Fruit fly (Drosophila melanogaster) whole organism, embryonic: ENCODE results near the gene Fdh.

Experiments
- Atf6 ChIP-seq: fragments of 200-800 bp; sonication (Bioruptor generic); IDR thresholded peaks from 2 replicates; pipeline ENCODE4 v1.3.6; 2022; ENCODE audit warnings: missing biosample characterization, missing genetic modification characterization
- BEAF-32 ChIP-seq: fragments of 200-800 bp; sonication (Bioruptor generic); optimal IDR thresholded peaks from 3 replicates; lab custom pipeline; 2017; ENCODE audit warnings: missing biosample characterization, missing genetic modification characterization, mild to moderate bottlenecking, moderate library complexity, missing genetic modification reagents
- CG10979 ChIP-seq: fragments of 200-800 bp; sonication (Bioruptor generic); optimal IDR thresholded peaks from 2 replicates; lab custom pipeline; 2018; ENCODE audit warnings: missing biosample characterization, mild to moderate bottlenecking, missing genetic modification characterization, moderate library complexity
- CG12071 ChIP-seq: fragments of 200-800 bp; sonication (Bioruptor generic); optimal IDR thresholded peaks from 3 replicates; lab custom pipeline; 2018; ENCODE audit warnings: missing biosample characterization, mild to moderate bottlenecking, missing genetic modification characterization
- CG13296 ChIP-seq: fragments of 200-800 bp; sonication (Bioruptor generic); optimal IDR thresholded peaks from 3 replicates; lab custom pipeline; 2018; ENCODE audit warnings: missing biosample characterization, mild to moderate bottlenecking, missing genetic modification characterization
- CG15514 ChIP-seq: fragments of 200-800 bp; sonication (Bioruptor generic); optimal IDR thresholded peaks from 3 replicates; lab custom pipeline; 2017; ENCODE audit warnings: missing biosample characterization, missing genetic modification characterization, mild to moderate bottlenecking, moderate library complexity, missing genetic modification reagents
- CG17829 ChIP-seq: fragments of 200-800 bp; optimal IDR thresholded peaks from 2 replicates; lab custom pipeline; 2019; ENCODE audit warnings: missing biosample characterization, mild to moderate bottlenecking, missing genetic modification characterization, moderate library complexity
- CG18476 ChIP-seq: fragments of 200-800 bp; sonication (Bioruptor generic); optimal IDR thresholded peaks from 2 replicates; lab custom pipeline; 2016; ENCODE audit warnings: missing biosample characterization, mild to moderate bottlenecking, missing genetic modification characterization
- CG3281 ChIP-seq: fragments of 200-800 bp; sonication (Bioruptor generic); optimal IDR thresholded peaks from 3 replicates; lab custom pipeline; 2017; ENCODE audit warnings: missing biosample characterization, mild to moderate bottlenecking, missing genetic modification characterization
- CG4328 ChIP-seq: fragments of 200-800 bp; sonication (Bioruptor generic); optimal IDR thresholded peaks from 3 replicates; lab custom pipeline; 2017; ENCODE audit warnings: missing biosample characterization, missing genetic modification reagents, missing genetic modification characterization
- CG5953 ChIP-seq: fragments of 200-800 bp; sonication (Bioruptor generic); IDR thresholded peaks from 2 replicates; pipeline ENCODE4 v1.3.6; 2022; ENCODE audit warnings: missing biosample characterization, missing genetic modification characterization
- CG6683 ChIP-seq: fragments of 200-800 bp; sonication (Bioruptor generic); optimal IDR thresholded peaks from 2 replicates; lab custom pipeline; 2017; ENCODE audit warnings: missing biosample characterization, mild to moderate bottlenecking, missing genetic modification characterization, missing genetic modification reagents
- CG8281 ChIP-seq: fragments of 200-800 bp; sonication (Bioruptor generic); optimal IDR thresholded peaks from 2 replicates; lab custom pipeline; 2018; ENCODE audit warnings: missing biosample characterization, mild to moderate bottlenecking, missing genetic modification characterization, moderate library complexity
- CG9609 ChIP-seq: fragments of 200-800 bp; sonication (Bioruptor generic); optimal IDR thresholded peaks from 3 replicates; lab custom pipeline; 2016; ENCODE audit warnings: missing biosample characterization, missing genetic modification characterization
- CG9817 ChIP-seq: fragments of 200-800 bp; sonication (Bioruptor generic); optimal IDR thresholded peaks from 2 replicates; lab custom pipeline; 2018; ENCODE audit warnings: missing biosample characterization, mild to moderate bottlenecking, missing genetic modification characterization, moderate library complexity
- CrebB ChIP-seq: fragments of 200-800 bp; sonication (Bioruptor generic); optimal IDR thresholded peaks from 3 replicates; lab custom pipeline; 2018; ENCODE audit warnings: missing biosample characterization, mild to moderate bottlenecking, missing genetic modification characterization
- Dek ChIP-seq: fragments of 200-800 bp; sonication (Bioruptor generic); optimal IDR thresholded peaks from 3 replicates; lab custom pipeline; 2019; ENCODE audit warnings: missing biosample characterization, mild to moderate bottlenecking, missing genetic modification characterization, moderate library complexity
- Dll ChIP-seq: fragments of 200-800 bp; sonication (Bioruptor generic); IDR thresholded peaks from 4 replicates; pipeline ENCODE4 v1.3.6; 2022; ENCODE audit warnings: missing biosample characterization, missing genetic modification characterization; ENCODE audit not compliant: partially characterized antibody
- E2f2 ChIP-seq: fragments of 200-800 bp; sonication (Bioruptor generic); IDR thresholded peaks from 2 replicates; pipeline ENCODE4 v1.3.6; 2022; ENCODE audit warnings: missing biosample characterization, missing genetic modification characterization
- Ets97D ChIP-seq: fragments of 200-800 bp; sonication (Bioruptor generic); optimal IDR thresholded peaks from 3 replicates; lab custom pipeline; 2016; ENCODE audit warnings: missing biosample characterization, missing genetic modification characterization
- Fer1 ChIP-seq: fragments of 200-800 bp; sonication (Bioruptor generic); optimal IDR thresholded peaks from 2 replicates; lab custom pipeline; 2017; ENCODE audit warnings: missing biosample characterization, mild to moderate bottlenecking, missing genetic modification characterization
- HLH4C ChIP-seq: fragments of 200-800 bp; sonication (Bioruptor generic); IDR thresholded peaks from 3 replicates; pipeline ENCODE4 v1.3.6; 2022; ENCODE audit warnings: missing biosample characterization, missing genetic modification characterization; ENCODE audit not compliant: partially characterized antibody
- Hr78 ChIP-seq, 2 experiments: fragments of 200-800 bp in 1 of 2; fragments of >200 bp in 1 of 2; sonication (Bioruptor generic) in 1 of 2; optimal IDR thresholded peaks; 2 replicates each; lab custom pipeline; 2017 to 2019; ENCODE audit warnings: missing biosample characterization in 2 of 2, missing genetic modification characterization in 2 of 2, mild to moderate bottlenecking in 1 of 2, moderate library complexity in 1 of 2
- Lhr ChIP-seq: fragments of 200-800 bp; sonication (Bioruptor generic); optimal IDR thresholded peaks from 3 replicates; lab custom pipeline; 2017; ENCODE audit warnings: mild to moderate bottlenecking, missing biosample characterization, missing genetic modification reagents, missing genetic modification characterization
- Pdp1 ChIP-seq, 2 experiments: fragments of 200-800 bp; sonication (Bioruptor generic); optimal IDR thresholded peaks; 3 replicates each; lab custom pipeline; 2016; ENCODE audit warnings: missing biosample characterization in 2 of 2, missing genetic modification characterization in 2 of 2, mild to moderate bottlenecking in 1 of 2, moderate library complexity in 1 of 2
- Usf ChIP-seq: fragments of 200-800 bp; sonication (Bioruptor generic); optimal IDR thresholded peaks from 2 replicates; lab custom pipeline; 2017; ENCODE audit warnings: missing genotype, missing biosample characterization, missing genetic modification characterization
- Vsx1 ChIP-seq: fragments of 200-800 bp; sonication (Bioruptor generic); optimal IDR thresholded peaks from 2 replicates; lab custom pipeline; 2017; ENCODE audit warnings: missing biosample characterization, mild to moderate bottlenecking, missing genetic modification characterization, missing genetic modification reagents
- croc ChIP-seq: fragments of 200-800 bp; sonication (Bioruptor generic); conservative IDR thresholded peaks from 3 replicates; pipeline ENCODE4 v1.3.6; 2022; ENCODE audit warnings: missing biosample characterization, missing genetic modification characterization
- crp ChIP-seq, 2 experiments: fragments of 200-800 bp; sonication (Bioruptor generic); optimal IDR thresholded peaks; 2 replicates in 1 of 2; 3 replicates in 1 of 2; lab custom pipeline; 2017; ENCODE audit warnings: missing biosample characterization in 2 of 2, missing genetic modification characterization in 2 of 2, mild to moderate bottlenecking in 1 of 2, moderate library complexity in 1 of 2
- disco-r ChIP-seq: fragments of 200-800 bp; sonication (Bioruptor generic); optimal IDR thresholded peaks from 2 replicates; lab custom pipeline; 2016; ENCODE audit warnings: missing biosample characterization, missing genetic modification characterization
- fd96Cb ChIP-seq: fragments of 200-800 bp; sonication (Bioruptor generic); optimal IDR thresholded peaks from 2 replicates; lab custom pipeline; 2018; ENCODE audit warnings: missing biosample characterization, mild to moderate bottlenecking, missing genetic modification characterization, moderate library complexity
- ftz-f1 ChIP-seq: fragments of 200-800 bp; sonication (Bioruptor generic); optimal IDR thresholded peaks from 2 replicates; lab custom pipeline; 2016; ENCODE audit warnings: missing biosample characterization, missing genetic modification characterization
- gce ChIP-seq: fragments of 200-800 bp; sonication (Bioruptor generic); IDR thresholded peaks from 3 replicates; pipeline ENCODE4 v1.3.6; 2022; ENCODE audit warnings: missing biosample characterization, missing genetic modification characterization
- gcm2 ChIP-seq: fragments of 200-800 bp; sonication (Bioruptor generic); optimal IDR thresholded peaks from 2 replicates; lab custom pipeline; 2016; ENCODE audit warnings: missing biosample characterization, missing genetic modification characterization
- gfzf ChIP-seq: fragments of 200-800 bp; sonication (Bioruptor generic); optimal IDR thresholded peaks from 2 replicates; lab custom pipeline; 2016; ENCODE audit warnings: missing biosample characterization, mild to moderate bottlenecking, missing genetic modification characterization, moderate library complexity
- grn ChIP-seq: fragments of 200-800 bp; sonication (Bioruptor generic); optimal IDR thresholded peaks from 3 replicates; lab custom pipeline; 2017; ENCODE audit warnings: missing biosample characterization, missing genetic modification characterization
- h ChIP-seq: fragments of >200 bp; optimal IDR thresholded peaks from 2 replicates; lab custom pipeline; 2017
- her ChIP-seq: fragments of 200-800 bp; sonication (Bioruptor generic); optimal IDR thresholded peaks from 2 replicates; lab custom pipeline; 2016; ENCODE audit warnings: missing biosample characterization, missing genetic modification characterization
- hkb ChIP-seq, 2 experiments: fragments of 200-800 bp in 1 of 2; fragments of >200 bp in 1 of 2; sonication (Bioruptor generic) in 1 of 2; IDR thresholded peaks in 1 of 2; optimal IDR thresholded peaks in 1 of 2; 2 replicates each; pipeline versions ENCODE4 v1.3.6 to Lab custom; 2017 to 2022; ENCODE audit warnings: missing biosample characterization in 1 of 2, missing genetic modification characterization in 1 of 2
- insv ChIP-seq, 2 experiments: fragments of 200-800 bp; sonication (Bioruptor generic); optimal IDR thresholded peaks; 3 replicates each; lab custom pipeline; 2016 to 2018; ENCODE audit warnings: missing biosample characterization in 2 of 2, missing genetic modification characterization in 2 of 2
- kni ChIP-seq: fragments of 200-800 bp; sonication (Bioruptor generic); optimal IDR thresholded peaks from 3 replicates; lab custom pipeline; 2017; ENCODE audit warnings: mild to moderate bottlenecking, missing biosample characterization, missing genetic modification reagents, missing genetic modification characterization
- nmo ChIP-seq: fragments of 200-800 bp; sonication (Bioruptor generic); optimal IDR thresholded peaks from 2 replicates; lab custom pipeline; 2018; ENCODE audit warnings: missing biosample characterization, mild to moderate bottlenecking, missing genetic modification characterization, moderate library complexity
- phol ChIP-seq: fragments of 200-800 bp; sonication (Bioruptor generic); optimal IDR thresholded peaks from 3 replicates; lab custom pipeline; 2018; ENCODE audit warnings: missing biosample characterization, mild to moderate bottlenecking, missing genetic modification characterization, moderate library complexity
- sima ChIP-seq: fragments of 200-800 bp; sonication (Bioruptor generic); optimal IDR thresholded peaks from 2 replicates; lab custom pipeline; 2016; ENCODE audit warnings: missing biosample characterization, missing genetic modification characterization
- stwl ChIP-seq: fragments of 200-800 bp; sonication (Bioruptor generic); optimal IDR thresholded peaks from 3 replicates; lab custom pipeline; 2018; ENCODE audit warnings: missing biosample characterization, mild to moderate bottlenecking, missing genetic modification characterization, moderate library complexity
- trem ChIP-seq: fragments of 200-800 bp; optimal IDR thresholded peaks from 3 replicates; lab custom pipeline; 2019; ENCODE audit warnings: missing biosample characterization, mild to moderate bottlenecking, missing genetic modification characterization, moderate library complexity
- vvl ChIP-seq: fragments of 200-800 bp; sonication (Bioruptor generic); IDR thresholded peaks from 2 replicates; pipeline ENCODE4 v1.3.6; 2022; ENCODE audit warnings: missing biosample characterization, missing genetic modification characterization
- wek ChIP-seq: fragments of 200-800 bp; sonication (Bioruptor generic); optimal IDR thresholded peaks from 3 replicates; lab custom pipeline; 2018; ENCODE audit warnings: missing biosample characterization, mild to moderate bottlenecking, missing genetic modification characterization, moderate library complexity

Fdh gene

dm6 chr3R:10852232-10852774, 19.9 kb downstream of the Fdh start, which contains the start of gene CG4565:
TSS of gene CG4565 (plus strand) at chr3R:10852724.
- TF ChIP-seq Vsx1 (GFP tag; lab: Kevin White, UChicago) (no peak), CG9817 (tag; lab: Kevin White, UChicago) (no peak), Fer1 (GFP tag; lab: Kevin White, UChicago) (peak; percentile 42), insv (GFP tag; optimal IDR thresholded peaks at IDR 0.05; lab: Kevin White, UChicago) (peak in 1 of 2 experiments; percentile 19), wek (no peak), nmo (GFP tag; lab: Kevin White, UChicago) (peak; percentile 0), croc (no peak), CG18476 (GFP tag; lab: Kevin White, UChicago) (no peak), hkb (optimal IDR thresholded peaks at IDR 0.05; lab: Kevin White, UChicago) (no peak), hkb (GFP tag; IDR thresholded peaks at IDR 0.05; lab: Robert Waterston, UW) (0 out of 2 replicates have a peak, but pooled peaks have one; percentile 35), trem (peak; percentile 48), Ets97D (GFP tag; lab: Kevin White, UChicago) (peak; percentile 43), BEAF-32 (GFP tag; lab: Kevin White, UChicago) (peak; percentile 41), CG9609 (GFP tag; lab: Kevin White, UChicago) (no peak), CG10979 (tag; lab: Kevin White, UChicago) (peak; percentile 13), vvl (peak; percentile 22; the same call in 1 of the 2 replicates), gfzf (GFP tag; lab: Kevin White, UChicago) (peak; percentile 68), CG8281 (no peak), CG5953 (GFP tag; lab: Robert Waterston, UW) (no peak), CG13296 (GFP tag; lab: Kevin White, UChicago) (peak; percentile 27), disco-r (GFP tag; lab: Kevin White, UChicago) (no peak), Usf (GFP tag; lab: Kevin White, UChicago) (no peak), CG6683 (GFP tag; lab: Kevin White, UChicago) (no peak), fd96Cb (tag; lab: Kevin White, UChicago) (no peak), h (lab: Kevin White, UChicago) (no peak), CG12071 (GFP tag; lab: Kevin White, UChicago) (no peak), gce (GFP tag; lab: Robert Waterston, UW) (no peak), Dek (no peak), HLH4C (GFP tag; lab: Robert Waterston, UW) (peak; percentile 35; the same call in 1 of the 3 replicates), sima (GFP tag; lab: Kevin White, UChicago) (no peak), CG15514 (GFP tag; lab: Kevin White, UChicago) (peak; percentile 87), phol (tag; lab: Kevin White, UChicago) (peak; percentile 29), CG17829 (tag; lab: Kevin White, UChicago) (peak; percentile 8), grn (GFP tag; lab: Kevin White, UChicago) (peak; percentile 62), Lhr (GFP tag; lab: Kevin White, UChicago) (peak; percentile 93), kni (GFP tag; lab: Kevin White, UChicago) (peak; percentile 49), ftz-f1 (peak; percentile 54), CG3281 (GFP tag; lab: Kevin White, UChicago) (peak; percentile 8), her (GFP tag; lab: Kevin White, UChicago) (peak; percentile 18), crp (GFP tag; optimal IDR thresholded peaks at IDR 0.05; lab: Kevin White, UChicago) (peak in 1 of 2 experiments; percentile 60), stwl (tag; lab: Kevin White, UChicago) (peak; percentile 76), E2f2 (GFP tag; lab: Robert Waterston, UW) (peak; percentile 62), Hr78 (GFP tag; optimal IDR thresholded peaks at IDR 0.05; lab: Kevin White, UChicago) (no peak), Atf6 (GFP tag; lab: Robert Waterston, UW) (peak; percentile 33; the same call in 1 of the 2 replicates), CG4328 (peak; percentile 28), Pdp1 (GFP tag; optimal IDR thresholded peaks at IDR 0.05; lab: Kevin White, UChicago) (peak in 1 of 2 experiments; percentile 82), CrebB (tag; lab: Kevin White, UChicago) (peak; percentile 1), gcm2 (no peak), Dll (GFP tag; lab: Robert Waterston, UW) (peak; percentile 61)
